Fruit fly (Drosophila melanogaster): ENCODE data around the gene Taf12.
A peak's percentile ranks its signal among the peaks of the same experiment; 100 is the strongest.

Taf12 gene

DNA sequence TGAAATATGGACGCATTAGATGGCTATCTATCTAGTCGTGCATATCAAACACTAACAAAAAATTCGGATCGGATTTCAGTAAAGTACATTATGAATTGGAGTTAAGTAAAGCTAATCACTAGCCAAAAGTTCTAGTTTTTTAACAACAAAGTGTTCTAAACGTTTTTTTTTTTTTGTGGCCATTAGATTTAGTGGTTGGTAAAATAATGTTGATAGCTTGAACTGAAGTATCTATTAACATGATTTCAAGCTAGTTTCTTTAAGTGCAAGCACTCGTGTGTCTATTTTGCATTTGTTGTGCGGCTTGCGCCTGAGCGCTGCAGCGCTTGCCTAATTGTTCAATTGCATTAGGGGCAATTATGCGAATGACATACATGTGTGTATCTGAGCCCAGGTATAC lies 16.9 kb downstream of the Taf12 start (continued):
- TF ChIP-seq row (GFP tag; IDR thresholded peaks at IDR 0.05) (0 out of 3 replicates have a peak, but pooled peaks have one; percentile 14), Xrp1 (GFP tag; IDR thresholded peaks at IDR 0.05) (peak; percentile 14; the same call in 1 of the 2 replicates), tna (GFP tag; IDR thresholded peaks at IDR 0.05; ENCODE audit: partially characterized antibody) (no peak), ssp (GFP tag; IDR thresholded peaks at IDR 0.05) (no peak), CG12659 (GFP tag; optimal IDR thresholded peaks at IDR 0.05) (no peak), slbo (GFP tag; IDR thresholded peaks at IDR 0.05) (no peak), Sry-δ (GFP tag; optimal IDR thresholded peaks at IDR 0.05) (no peak), CG10274 (GFP tag; optimal IDR thresholded peaks at IDR 0.05) (no peak), p53 (GFP tag; optimal IDR thresholded peaks at IDR 0.05) (no peak), CG34422 (GFP tag; IDR thresholded peaks at IDR 0.05) (no peak), CG10565 (GFP tag; optimal IDR thresholded peaks at IDR 0.05) (no peak), Poxn (GFP tag; IDR thresholded peaks at IDR 0.05) (no peak), oc (tag; optimal IDR thresholded peaks at IDR 0.05) (no peak), Neu2 (GFP tag; optimal IDR thresholded peaks at IDR 0.05; ENCODE audit: borderline replicate concordance) (no peak), nerfin-1 (tag; optimal IDR thresholded peaks at IDR 0.05) (no peak), zfh2 (GFP tag; optimal IDR thresholded peaks at IDR 0.05) (no peak), CG17359 (tag; optimal IDR thresholded peaks at IDR 0.05) (peak; percentile 34), CG14965 (GFP tag; optimal IDR thresholded peaks at IDR 0.05; ENCODE audit: borderline replicate concordance) (no peak), tgo (GFP tag; IDR thresholded peaks at IDR 0.05) (no peak), bbx (GFP tag; IDR thresholded peaks at IDR 0.05; ENCODE audit: partially characterized antibody) (no peak), CG14441 (GFP tag; IDR thresholded peaks at IDR 0.05) (no peak), CG11696 (GFP tag; IDR thresholded peaks at IDR 0.05) (no peak), wdn (GFP tag; IDR thresholded peaks at IDR 0.05) (no peak), fd64A (GFP tag; optimal IDR thresholded peaks at IDR 0.05) (no peak), CG2199 (GFP tag; IDR thresholded peaks at IDR 0.05) (no peak), CHES-1-like (GFP tag; optimal IDR thresholded peaks at IDR 0.05) (no peak), B-H1 (GFP tag; IDR thresholded peaks at IDR 0.05) (no peak), Rx (GFP tag; IDR thresholded peaks at IDR 0.05) (no peak), CG8388 (GFP tag; optimal IDR thresholded peaks at IDR 0.05) (no peak), tll (GFP tag; optimal IDR thresholded peaks at IDR 0.05) (no peak), kni (GFP tag; optimal IDR thresholded peaks at IDR 0.05) (no peak), otp (GFP tag; IDR thresholded peaks at IDR 0.05) (no peak), aop (GFP tag; IDR thresholded peaks at IDR 0.05) (no peak), CG31388 (GFP tag; optimal IDR thresholded peaks at IDR 0.05) (no peak), CG11723 (GFP tag; optimal IDR thresholded peaks at IDR 0.05) (no peak), luna (GFP tag; optimal IDR thresholded peaks at IDR 0.05) (no peak), CG13287 (GFP tag; IDR thresholded peaks at IDR 0.05; ENCODE audit: partially characterized antibody) (no peak), dpn (GFP tag; optimal IDR thresholded peaks at IDR 0.05) (no peak), grn (GFP tag; optimal IDR thresholded peaks at IDR 0.05) (peak; percentile 4), ERR (GFP tag; optimal IDR thresholded peaks at IDR 0.05) (no peak), org-1 (GFP tag; optimal IDR thresholded peaks at IDR 0.05) (no peak), CG7786 (GFP tag; optimal IDR thresholded peaks at IDR 0.05) (no peak), Ets97D (GFP tag; optimal IDR thresholded peaks at IDR 0.05) (no peak), Usf (GFP tag; optimal IDR thresholded peaks at IDR 0.05) (no peak), zf30C (GFP tag; optimal IDR thresholded peaks at IDR 0.05) (no peak), Dbx (GFP tag; IDR thresholded peaks at IDR 0.05) (no peak), dmrt99B (tag; optimal IDR thresholded peaks at IDR 0.05) (peak; percentile 37), Mes4 (GFP tag; optimal IDR thresholded peaks at IDR 0.05) (no peak), CG17912 (GFP tag; optimal IDR thresholded peaks at IDR 0.05) (no peak), Ets65A (GFP tag) (no peak), Drgx (GFP tag; IDR thresholded peaks at IDR 0.05) (peak; percentile 35; the same call in 1 of the 2 replicates), CG4820 (GFP tag; optimal IDR thresholded peaks at IDR 0.05) (no peak)

Data from whole organism, embryonic.